Worm (Caenorhabditis elegans) whole organism, mixed stage, embryonic: ENCODE results near the gene lin-3.
A peak's percentile ranks its signal among the peaks of the same experiment; 100 is the strongest.

ENCODE experiments used
- M03D4.4 ChIP-seq: sonication (generic microtip); optimal IDR thresholded peaks from 2 replicates; lab custom pipeline; 2017; ENCODE audit warnings: mild to moderate bottlenecking, missing genetic modification characterization, missing compliant biosample characterization
- bed-3 ChIP-seq: fragments of 200-800 bp; sonication (Bioruptor generic); optimal IDR thresholded peaks from 3 replicates; lab custom pipeline; 2018; ENCODE audit warnings: mild to moderate bottlenecking, missing genetic modification characterization, moderate library complexity, missing compliant biosample characterization
- blmp-1 ChIP-seq: fragments of 150-350 bp; optimal IDR thresholded peaks from 2 replicates; lab custom pipeline; 2014; ENCODE audit warnings: missing biosample characterization, missing genetic modification characterization
- ceh-39 ChIP-seq: fragments of 150-350 bp; optimal IDR thresholded peaks from 2 replicates; lab custom pipeline; 2014; ENCODE audit warnings: missing biosample characterization, missing genetic modification characterization
- ceh-43 ChIP-seq: fragments of 200-800 bp; sonication (Bioruptor generic); optimal IDR thresholded peaks from 2 replicates; lab custom pipeline; 2018; ENCODE audit warnings: mild to moderate bottlenecking, missing genetic modification characterization, moderate library complexity, missing compliant biosample characterization
- ces-1 ChIP-seq: fragments of 150-350 bp; optimal IDR thresholded peaks from 2 replicates; lab custom pipeline; 2014; ENCODE audit warnings: missing biosample characterization, missing genetic modification reagents, missing genetic modification characterization
- cnd-1 ChIP-seq: fragments of 200-800 bp; sonication (Bioruptor generic); optimal IDR thresholded peaks from 2 replicates; lab custom pipeline; 2018; ENCODE audit warnings: mild to moderate bottlenecking, missing genetic modification characterization, missing compliant biosample characterization
- drap-1 ChIP-seq: fragments of 200-800 bp; sonication (Bioruptor generic); optimal IDR thresholded peaks from 3 replicates; lab custom pipeline; 2018; ENCODE audit warnings: mild to moderate bottlenecking, missing genetic modification characterization, missing compliant biosample characterization
- elt-3 ChIP-seq: fragments of 150-350 bp; optimal IDR thresholded peaks from 2 replicates; lab custom pipeline; 2014; ENCODE audit warnings: missing biosample characterization, missing genetic modification characterization
- flh-1 ChIP-seq: fragments of 200-800 bp; sonication (Bioruptor generic); optimal IDR thresholded peaks from 2 replicates; lab custom pipeline; 2018; ENCODE audit warnings: mild to moderate bottlenecking, missing genetic modification characterization, moderate library complexity, missing compliant biosample characterization
- ham-2 ChIP-seq: fragments of 200-800 bp; sonication (Bioruptor generic); optimal IDR thresholded peaks from 2 replicates; lab custom pipeline; 2018; ENCODE audit warnings: mild to moderate bottlenecking, missing genetic modification characterization, missing compliant biosample characterization
- hlh-1 ChIP-seq: fragments of 150-350 bp; optimal IDR thresholded peaks from 2 replicates; lab custom pipeline; 2014; ENCODE audit warnings: missing biosample characterization, missing genetic modification reagents, missing genetic modification characterization
- lin-13 ChIP-seq: fragments of 150-350 bp; optimal IDR thresholded peaks from 2 replicates; lab custom pipeline; 2014; ENCODE audit warnings: missing biosample characterization, missing genetic modification characterization
- lin-32 ChIP-seq: fragments of 200-800 bp; sonication (Bioruptor generic); optimal IDR thresholded peaks from 2 replicates; lab custom pipeline; 2018; ENCODE audit warnings: mild to moderate bottlenecking, missing genetic modification characterization, missing compliant biosample characterization
- lsy-2 ChIP-seq: fragments of 150-350 bp; optimal IDR thresholded peaks from 2 replicates; lab custom pipeline; 2014; ENCODE audit warnings: missing biosample characterization, missing genetic modification characterization
- mab-5 ChIP-seq: fragments of 150-350 bp; optimal IDR thresholded peaks from 2 replicates; lab custom pipeline; 2014; ENCODE audit warnings: missing biosample characterization, missing genetic modification characterization
- mep-1 ChIP-seq: fragments of 150-350 bp; optimal IDR thresholded peaks from 2 replicates; lab custom pipeline; 2017; ENCODE audit warnings: missing biosample characterization, missing genetic modification reagents, missing genetic modification characterization, inconsistent platforms
- mls-2 ChIP-seq: sonication (generic microtip); optimal IDR thresholded peaks from 2 replicates; lab custom pipeline; 2016; ENCODE audit warnings: mild to moderate bottlenecking, missing genetic modification characterization, moderate library complexity, missing compliant biosample characterization
- nhr-12 ChIP-seq: fragments of 150-350 bp; optimal IDR thresholded peaks from 2 replicates; lab custom pipeline; 2014; ENCODE audit warnings: missing biosample characterization, missing genetic modification characterization
- nhr-2 ChIP-seq: fragments of 150-350 bp; optimal IDR thresholded peaks from 2 replicates; lab custom pipeline; 2014; ENCODE audit warnings: missing biosample characterization, missing genetic modification characterization
- nhr-237 ChIP-seq: fragments of 150-350 bp; optimal IDR thresholded peaks from 2 replicates; lab custom pipeline; 2014; ENCODE audit warnings: missing biosample characterization, missing genetic modification characterization
- nhr-28 ChIP-seq: fragments of 150-350 bp; optimal IDR thresholded peaks from 2 replicates; lab custom pipeline; 2014; ENCODE audit warnings: missing biosample characterization, missing genetic modification characterization
- nhr-76 ChIP-seq: sonication (generic microtip); optimal IDR thresholded peaks from 2 replicates; lab custom pipeline; 2017; ENCODE audit warnings: missing biosample characterization, missing genetic modification characterization
- pha-4 ChIP-seq: fragments of 150-350 bp; optimal IDR thresholded peaks from 2 replicates; lab custom pipeline; 2018; ENCODE audit warnings: missing biosample characterization, missing genetic modification reagents, missing genetic modification characterization
- sem-2 ChIP-seq: fragments of 200-800 bp; sonication (Bioruptor generic); optimal IDR thresholded peaks from 2 replicates; lab custom pipeline; 2018; ENCODE audit warnings: mild to moderate bottlenecking, missing genetic modification characterization, missing compliant biosample characterization
- snpc-4 ChIP-seq: fragments of 150-350 bp; optimal IDR thresholded peaks from 2 replicates; lab custom pipeline; 2014; ENCODE audit warnings: missing biosample characterization, missing genetic modification characterization
- sptf-1 ChIP-seq: sonication (generic microtip); optimal IDR thresholded peaks from 2 replicates; lab custom pipeline; 2017; ENCODE audit warnings: mild to moderate bottlenecking, missing genetic modification characterization, moderate library complexity, missing compliant biosample characterization
- unc-120 ChIP-seq: sonication (generic microtip); optimal IDR thresholded peaks from 2 replicates; lab custom pipeline; 2017; ENCODE audit warnings: missing genetic modification characterization, missing compliant biosample characterization; ENCODE audit not compliant: poor library complexity, severe bottlenecking
- unc-39 ChIP-seq: fragments of 150-350 bp; optimal IDR thresholded peaks from 2 replicates; lab custom pipeline; 2014; ENCODE audit warnings: missing biosample characterization, missing genetic modification characterization
- unc-62 ChIP-seq: fragments of 150-350 bp; optimal IDR thresholded peaks from 2 replicates; lab custom pipeline; 2014; ENCODE audit warnings: missing biosample characterization, missing genetic modification reagents, missing genetic modification characterization
- zip-8 ChIP-seq: fragments of 150-350 bp; optimal IDR thresholded peaks from 2 replicates; lab custom pipeline; 2014; ENCODE audit warnings: missing biosample characterization, missing genetic modification characterization
- ztf-11 ChIP-seq: fragments of 150-350 bp; optimal IDR thresholded peaks from 2 replicates; lab custom pipeline; 2014; ENCODE audit warnings: missing biosample characterization, missing genetic modification characterization

lin-3 gene

ce11 chrIV:11053652-11054317, at the start of gene lin-3, which contains the start of gene F36H1.12:
TSS of gene lin-3 (plus strand) at chrIV:11054308.
TSS of gene F36H1.12 (minus strand) at chrIV:11053702.
- TF ChIP-seq cnd-1 (tag; lab: Kevin White, UChicago) (no peak), flh-1 (GFP tag; lab: Kevin White, UChicago) (no peak), mab-5 (no peak), bed-3 (GFP tag; lab: Kevin White, UChicago) (no peak), ceh-43 (GFP tag; lab: Kevin White, UChicago) (no peak), nhr-2 (tag; lab: Kevin White, UChicago) (no peak), unc-62 (GFP tag; lab: Kevin White, UChicago) (no peak), unc-120 (tag; lab: Kevin White, UChicago) (no peak), lsy-2 (tag; lab: Kevin White, UChicago) (no peak), blmp-1 (tag; lab: Kevin White, UChicago) (no peak), sem-2 (GFP tag; lab: Kevin White, UChicago) (no peak), pha-4 (no peak), ces-1 (GFP tag; lab: Kevin White, UChicago) (no peak), ztf-11 (tag; lab: Kevin White, UChicago) (no peak), mep-1 (no peak), elt-3 (tag; lab: Kevin White, UChicago) (no peak), zip-8 (tag; lab: Kevin White, UChicago) (no peak), unc-39 (no peak), lin-32 (GFP tag; lab: Kevin White, UChicago) (no peak), ham-2 (GFP tag; lab: Kevin White, UChicago) (no peak)

- TF ChIP-seq mls-2 (tag; lab: Kevin White, UChicago) (no peak), nhr-12 (tag; lab: Kevin White, UChicago) (no peak), nhr-28 (tag; lab: Kevin White, UChicago) (no peak), snpc-4 (tag; lab: Kevin White, UChicago) (no peak), drap-1 (no peak), nhr-237 (no peak), nhr-2 (tag; lab: Kevin White, UChicago) (no peak), hlh-1 (tag; lab: Kevin White, UChicago) (no peak), nhr-76 (tag; lab: Kevin White, UChicago) (no peak)
These were observed 47.7 kb upstream of the lin-3 start for ce11 chrIV:11006383-11006782.

DNA sequence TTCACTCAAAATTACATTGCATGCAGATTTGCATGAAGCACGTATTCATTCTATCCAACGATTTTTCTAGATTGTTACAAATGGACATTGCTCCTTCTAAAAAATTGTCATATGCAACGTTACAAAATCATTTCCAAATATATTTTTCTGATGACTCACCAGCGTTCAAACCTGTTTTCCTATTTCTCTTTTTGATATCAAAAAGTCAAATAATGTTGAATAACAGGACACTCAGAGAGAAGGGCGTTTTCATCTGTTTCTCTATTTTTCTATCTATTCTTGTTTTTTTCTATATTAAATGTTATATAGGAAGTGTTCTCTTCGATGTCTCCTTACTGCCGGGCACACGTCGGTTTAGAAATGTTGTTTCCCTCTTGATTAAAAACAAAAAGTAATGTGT, 47.2 kb upstream of the lin-3 start:
- TF ChIP-seq ham-2 (GFP tag; lab: Kevin White, UChicago): no peak
- TF ChIP-seq lin-13 (tag; lab: Kevin White, UChicago): no peak
- no peak for TF ChIP-seq ceh-39
- no peak for TF ChIP-seq pha-4
- no peak for TF ChIP-seq sem-2 (GFP tag; lab: Kevin White, UChicago)
- no peak for TF ChIP-seq unc-62 (GFP tag; lab: Kevin White, UChicago)
- no peak for TF ChIP-seq lsy-2 (tag; lab: Kevin White, UChicago)
- no peak for TF ChIP-seq M03D4.4 (tag; lab: Kevin White, UChicago)
- TF ChIP-seq drap-1: no peak
- TF ChIP-seq blmp-1 (tag; lab: Kevin White, UChicago): no peak
- no peak for TF ChIP-seq nhr-28 (tag; lab: Kevin White, UChicago)
- TF ChIP-seq flh-1 (GFP tag; lab: Kevin White, UChicago): no peak
- no peak for TF ChIP-seq cnd-1 (tag; lab: Kevin White, UChicago)
- no peak for TF ChIP-seq nhr-12 (tag; lab: Kevin White, UChicago)
- no peak for TF ChIP-seq nhr-76 (tag; lab: Kevin White, UChicago)
- no peak for TF ChIP-seq ceh-43 (GFP tag; lab: Kevin White, UChicago)
- no peak for TF ChIP-seq ces-1 (GFP tag; lab: Kevin White, UChicago)
- no peak for TF ChIP-seq sptf-1 (tag; lab: Kevin White, UChicago)
- no peak for TF ChIP-seq unc-120 (tag; lab: Kevin White, UChicago)
- TF ChIP-seq bed-3 (GFP tag; lab: Kevin White, UChicago): no peak

DNA sequence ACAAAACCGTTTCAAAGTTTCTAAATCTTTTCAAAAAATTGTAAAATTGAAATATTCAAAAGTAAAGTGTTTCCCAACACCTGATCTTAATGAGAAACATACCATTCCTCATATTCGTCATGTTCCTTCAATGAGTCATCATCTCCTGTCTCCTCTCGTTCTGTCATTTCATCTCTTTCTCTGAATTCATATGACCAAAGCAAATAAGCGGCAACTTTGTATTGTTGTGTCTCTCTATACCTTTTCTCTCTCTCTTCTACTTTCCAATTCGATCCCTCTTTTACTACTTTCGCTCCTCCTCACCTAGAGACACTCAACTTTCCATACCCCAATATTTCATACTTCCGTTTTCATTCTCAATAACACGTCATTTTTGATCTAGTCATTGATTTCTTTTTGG, 45.9 kb upstream of the lin-3 start:
- TF ChIP-seq mep-1 (no peak), lin-32 (GFP tag; lab: Kevin White, UChicago) (no peak), blmp-1 (tag; lab: Kevin White, UChicago) (peak; percentile 54), pha-4 (peak; percentile 31)
